Worm (Caenorhabditis elegans) whole organism, L4 larva: ENCODE results near the gene ahsa-1.
A peak's percentile ranks its signal among the peaks of the same experiment; 100 is the strongest.

Experiments
- T26A8.4 ChIP-seq: fragments of 200-800 bp; sonication (Bioruptor generic); IDR thresholded peaks from 2 replicates; pipeline ENCODE4 v1.3.6; 2022; ENCODE audit warnings: missing genetic modification characterization, missing compliant biosample characterization
- Y48G9A.11 ChIP-seq: fragments of 200-800 bp; sonication (Bioruptor generic); IDR thresholded peaks from 2 replicates; pipeline ENCODE4 v1.3.6; 2022; ENCODE audit warnings: missing genetic modification reagents, missing genetic modification characterization, missing compliant biosample characterization
- Y5F2A.4 ChIP-seq: fragments of 200-800 bp; sonication (Bioruptor generic); optimal IDR thresholded peaks from 2 replicates; lab custom pipeline; 2018; ENCODE audit warnings: mild to moderate bottlenecking, missing genetic modification characterization, missing compliant biosample characterization
- Y75B8A.6 ChIP-seq: fragments of 200-800 bp; sonication (Bioruptor generic); IDR thresholded peaks from 2 replicates; pipeline ENCODE4 v1.3.6; 2022; ENCODE audit warnings: missing genetic modification reagents, missing genetic modification characterization, missing compliant biosample characterization
- ZK546.5 ChIP-seq, 2 experiments: sonication (generic microtip); optimal IDR thresholded peaks; 2 replicates each; lab custom pipeline; 2017; ENCODE audit warnings: missing biosample characterization in 2 of 2, missing genetic modification characterization in 2 of 2
- aha-1 ChIP-seq: fragments of 150-350 bp; peaks from one replicate; lab custom pipeline; 2014; ENCODE audit warnings: missing biosample characterization, missing genetic modification characterization
- ama-1 ChIP-seq: fragments of 150-350 bp; optimal IDR thresholded peaks from 2 replicates; lab custom pipeline; 2014; ENCODE audit warnings: inconsistent platforms, mixed read lengths
- ceh-32 ChIP-seq: sonication (generic microtip); optimal IDR thresholded peaks from 2 replicates; lab custom pipeline; 2016; ENCODE audit warnings: mild to moderate bottlenecking, missing genetic modification characterization, missing compliant biosample characterization; ENCODE audit not compliant: poor library complexity
- ceh-62 ChIP-seq: sonication (generic microtip); optimal IDR thresholded peaks from 2 replicates; lab custom pipeline; 2017; ENCODE audit warnings: missing biosample characterization, missing genetic modification characterization
- ceh-82 ChIP-seq: sonication (generic microtip); optimal IDR thresholded peaks from 2 replicates; lab custom pipeline; 2017; ENCODE audit warnings: missing biosample characterization, missing genetic modification characterization
- daf-16 ChIP-seq, 3 experiments: sonication (generic microtip); optimal IDR thresholded peaks; 2 replicates each; lab custom pipeline; 2016 to 2017; ENCODE audit warnings: missing genetic modification characterization in 3 of 3, missing genetic modification reagents in 3 of 3, mild to moderate bottlenecking in 2 of 3, missing compliant biosample characterization in 2 of 3, missing biosample characterization in 1 of 3, moderate library complexity in 1 of 3
- daf-19 ChIP-seq: fragments of 200-800 bp; sonication (Bioruptor generic); conservative IDR thresholded peaks from 2 replicates; pipeline ENCODE4 v1.3.6; 2022; ENCODE audit warnings: missing genetic modification characterization, missing compliant biosample characterization
- dmd-6 ChIP-seq: fragments of 200-800 bp; sonication (Bioruptor generic); IDR thresholded peaks from 2 replicates; pipeline ENCODE4 v1.3.6; 2022; ENCODE audit warnings: missing genetic modification reagents, missing genetic modification characterization, missing compliant biosample characterization
- duxl-1 ChIP-seq: sonication (generic microtip); optimal IDR thresholded peaks from 2 replicates; lab custom pipeline; 2016; ENCODE audit warnings: mild to moderate bottlenecking, missing genetic modification characterization, moderate library complexity, missing compliant biosample characterization; ENCODE audit not compliant: poor library complexity
- dve-1 ChIP-seq: sonication (generic microtip); optimal IDR thresholded peaks from 2 replicates; lab custom pipeline; 2017; ENCODE audit warnings: antibody characterized with exemption, mild to moderate bottlenecking, missing genetic modification characterization, missing compliant biosample characterization; ENCODE audit not compliant: insufficient read depth
- fkh-10 ChIP-seq: fragments of 150-350 bp; optimal IDR thresholded peaks from 2 replicates; lab custom pipeline; 2014; ENCODE audit warnings: missing biosample characterization, missing genetic modification reagents, missing genetic modification characterization
- gei-8 ChIP-seq: fragments of 200-800 bp; sonication (Bioruptor generic); optimal IDR thresholded peaks from 2 replicates; lab custom pipeline; 2018; ENCODE audit warnings: mild to moderate bottlenecking, missing genetic modification characterization, missing compliant biosample characterization
- hif-1 ChIP-seq, 2 experiments: sonication (generic microtip); optimal IDR thresholded peaks; 2 replicates each; lab custom pipeline; 2016 to 2017; ENCODE audit warnings: missing compliant biosample characterization in 2 of 2, missing genetic modification characterization in 2 of 2, missing genetic modification reagents in 2 of 2, missing genotype in 2 of 2, mild to moderate bottlenecking in 1 of 2
- hlh-11 ChIP-seq: fragments of 200-800 bp; sonication (Bioruptor generic); optimal IDR thresholded peaks from 2 replicates; lab custom pipeline; 2018; ENCODE audit warnings: mild to moderate bottlenecking, missing genetic modification characterization, missing compliant biosample characterization
- hmg-1.1 ChIP-seq: fragments of 200-800 bp; sonication (Bioruptor generic); IDR thresholded peaks from 2 replicates; pipeline ENCODE4 v1.3.6; 2022; ENCODE audit warnings: missing genetic modification reagents, missing genetic modification characterization, missing compliant biosample characterization
- jun-1 ChIP-seq: fragments of 150-350 bp; optimal IDR thresholded peaks from 2 replicates; lab custom pipeline; 2014; ENCODE audit warnings: missing biosample characterization, missing genetic modification reagents, missing genetic modification characterization
- lin-13 ChIP-seq: fragments of 150-350 bp; optimal IDR thresholded peaks from 2 replicates; lab custom pipeline; 2014; ENCODE audit warnings: missing biosample characterization, missing genetic modification reagents, missing genetic modification characterization
- lin-29 ChIP-seq: fragments of 200-800 bp; sonication (Bioruptor generic); IDR thresholded peaks from 2 replicates; pipeline ENCODE4 v1.3.6; 2022; ENCODE audit warnings: missing genetic modification reagents, missing genetic modification characterization, missing compliant biosample characterization
- lin-38 ChIP-seq: fragments of 200-800 bp; sonication (Bioruptor generic); IDR thresholded peaks from 2 replicates; pipeline ENCODE4 v1.3.6; 2022; ENCODE audit warnings: missing genetic modification reagents, missing genetic modification characterization, missing compliant biosample characterization
- lin-39 ChIP-seq: fragments of 150-350 bp; optimal IDR thresholded peaks from 2 replicates; lab custom pipeline; 2014; ENCODE audit warnings: missing biosample characterization, missing genetic modification reagents, missing genetic modification characterization
- madf-5 ChIP-seq, 2 experiments: fragments of 200-800 bp; sonication (Bioruptor generic); IDR thresholded peaks; 2 replicates each; pipeline ENCODE4 v1.3.6; 2022; ENCODE audit warnings: missing compliant biosample characterization in 2 of 2, missing genetic modification characterization in 2 of 2
- madf-9 ChIP-seq: fragments of 200-800 bp; sonication (Bioruptor generic); conservative IDR thresholded peaks from 2 replicates; pipeline ENCODE4 v1.3.6; 2022; ENCODE audit warnings: missing genetic modification reagents, missing genetic modification characterization, missing compliant biosample characterization
- mdl-1 ChIP-seq, 2 experiments: fragments of 150-350 bp in 1 of 2; sonication (generic microtip) in 1 of 2; optimal IDR thresholded peaks; 2 replicates each; lab custom pipeline; 2014 to 2017; ENCODE audit warnings: missing biosample characterization in 2 of 2, missing genetic modification characterization in 2 of 2
- mdt-29 ChIP-seq: fragments of 200-800 bp; sonication (Bioruptor generic); IDR thresholded peaks from 2 replicates; pipeline ENCODE4 v1.3.6; 2022; ENCODE audit warnings: missing genetic modification reagents, missing genetic modification characterization, missing compliant biosample characterization
- mxl-2 ChIP-seq: fragments of 200-800 bp; sonication (Bioruptor generic); conservative IDR thresholded peaks from 2 replicates; pipeline ENCODE4 v1.3.6; 2022; ENCODE audit warnings: missing genetic modification reagents, missing genetic modification characterization, missing compliant biosample characterization
- nhr-111 ChIP-seq: fragments of 200-800 bp; sonication (Bioruptor generic); optimal IDR thresholded peaks from 2 replicates; lab custom pipeline; 2018; ENCODE audit warnings: mild to moderate bottlenecking, missing genetic modification characterization, missing compliant biosample characterization
- nhr-25 ChIP-seq: sonication (generic microtip); optimal IDR thresholded peaks from 2 replicates; lab custom pipeline; 2017; ENCODE audit warnings: missing genetic modification characterization, mild to moderate bottlenecking, missing compliant biosample characterization, antibody characterized with exemption, moderate library complexity, borderline replicate concordance; ENCODE audit not compliant: insufficient read depth
- nhr-42 ChIP-seq: fragments of 200-800 bp; sonication (Bioruptor generic); IDR thresholded peaks from 2 replicates; pipeline ENCODE4 v1.3.6; 2022; ENCODE audit warnings: missing genetic modification characterization, missing compliant biosample characterization
- nhr-48 ChIP-seq: sonication (generic microtip); optimal IDR thresholded peaks from 2 replicates; lab custom pipeline; 2016; ENCODE audit warnings: mild to moderate bottlenecking, missing genetic modification characterization, missing compliant biosample characterization
- php-3 ChIP-seq: fragments of 200-800 bp; sonication (Bioruptor generic); IDR thresholded peaks from 2 replicates; pipeline ENCODE4 v1.3.6; 2022; ENCODE audit warnings: missing genetic modification reagents, missing genetic modification characterization, missing compliant biosample characterization
- pqm-1 ChIP-seq: sonication (generic microtip); optimal IDR thresholded peaks from 2 replicates; lab custom pipeline; 2017; ENCODE audit warnings: missing biosample characterization, missing genetic modification characterization
- rbr-2 ChIP-seq: sonication (generic microtip); optimal IDR thresholded peaks from 2 replicates; lab custom pipeline; 2016; ENCODE audit warnings: missing genotype, missing genetic modification characterization, missing compliant biosample characterization
- sdz-12 ChIP-seq: fragments of 200-800 bp; sonication (Bioruptor generic); optimal IDR thresholded peaks from 2 replicates; lab custom pipeline; 2018; ENCODE audit warnings: mild to moderate bottlenecking, missing genetic modification characterization, missing compliant biosample characterization
- snpc-1.2 ChIP-seq: fragments of 200-800 bp; sonication (Bioruptor generic); IDR thresholded peaks from 2 replicates; pipeline ENCODE4 v1.3.6; 2022; ENCODE audit warnings: missing genetic modification reagents, missing genetic modification characterization, missing compliant biosample characterization
- spr-1 ChIP-seq: sonication (generic microtip); optimal IDR thresholded peaks from 2 replicates; lab custom pipeline; 2016; ENCODE audit warnings: mild to moderate bottlenecking, missing genetic modification characterization, missing compliant biosample characterization
- spr-3 ChIP-seq: fragments of 200-800 bp; sonication (Bioruptor generic); optimal IDR thresholded peaks from 2 replicates; lab custom pipeline; 2018; ENCODE audit warnings: mild to moderate bottlenecking, missing genetic modification characterization, missing compliant biosample characterization
- tra-1 ChIP-seq: fragments of 200-800 bp; sonication (Bioruptor generic); IDR thresholded peaks from 2 replicates; pipeline ENCODE4 v1.3.6; 2022; ENCODE audit warnings: missing genetic modification reagents, missing genetic modification characterization, missing compliant biosample characterization
- unc-130 ChIP-seq: sonication (generic microtip); optimal IDR thresholded peaks from 2 replicates; lab custom pipeline; 2016; ENCODE audit warnings: missing genetic modification reagents, missing genetic modification characterization, missing compliant biosample characterization
- unc-62 ChIP-seq, 3 experiments: fragments of 150-350 bp in 1 of 3; sonication (generic microtip); optimal IDR thresholded peaks in 2 of 3; peaks in 1 of 3; 1 replicate in 1 of 3; 2 replicates in 2 of 3; lab custom pipeline; 2014 to 2017; ENCODE audit warnings: missing biosample characterization in 3 of 3, missing genetic modification characterization in 3 of 3, missing genetic modification reagents in 3 of 3, missing genotype in 1 of 3
- zag-1 ChIP-seq: fragments of 150-350 bp; optimal IDR thresholded peaks from 2 replicates; lab custom pipeline; 2014; ENCODE audit warnings: missing biosample characterization, missing genetic modification characterization
- zfp-3 ChIP-seq: fragments of 200-800 bp; sonication (Bioruptor generic); conservative IDR thresholded peaks from 2 replicates; pipeline ENCODE4 v1.3.6; 2022; ENCODE audit warnings: missing genetic modification reagents, missing genetic modification characterization, missing compliant biosample characterization
- ztf-11 ChIP-seq: fragments of 150-350 bp; optimal IDR thresholded peaks from 2 replicates; lab custom pipeline; 2014; ENCODE audit warnings: missing biosample characterization, missing genetic modification characterization
- ztf-7 ChIP-seq: fragments of 150-350 bp; optimal IDR thresholded peaks from 2 replicates; lab custom pipeline; 2014; ENCODE audit warnings: missing biosample characterization, missing genetic modification characterization

ahsa-1 gene

DNA sequence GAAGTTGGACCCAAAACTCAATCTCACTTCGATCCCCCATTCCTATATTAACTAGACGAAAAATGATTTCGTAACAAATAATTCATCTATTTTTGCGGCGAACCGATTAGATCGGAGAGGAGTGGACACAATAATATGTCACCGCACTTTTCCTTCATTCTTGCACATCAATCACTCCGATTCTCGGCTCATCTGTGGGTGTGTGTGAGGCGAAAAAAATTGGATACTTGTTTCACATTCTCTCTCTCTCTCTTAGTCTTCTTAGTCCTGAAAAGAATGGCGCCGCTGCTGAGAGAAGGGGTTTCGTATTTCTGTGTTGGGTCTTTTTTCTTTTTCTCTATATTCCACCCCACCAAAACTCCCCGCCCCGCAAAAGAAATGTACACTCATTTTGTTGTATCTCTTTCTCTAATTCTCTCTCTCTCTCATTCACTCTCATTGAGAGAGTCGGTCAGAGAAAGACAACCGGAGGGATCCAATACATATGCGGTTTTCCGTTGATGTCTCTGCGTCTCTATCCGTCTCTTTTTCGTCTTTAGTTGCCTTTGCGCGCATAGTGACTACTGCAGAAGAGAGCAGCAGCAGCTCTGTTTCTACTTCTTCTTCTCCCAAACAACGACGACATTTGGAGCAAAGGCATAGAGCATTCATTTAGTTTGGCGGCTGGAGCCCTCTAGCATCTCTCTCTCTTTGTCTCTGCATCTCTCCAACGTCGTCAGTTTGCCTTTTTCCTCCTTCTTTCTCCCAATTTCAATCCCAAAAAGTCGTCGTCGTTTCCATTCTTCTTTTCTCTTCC is 14.0 kb downstream of the ahsa-1 start, which contains the start of gene unc-76 (continued):
- TF ChIP-seq gei-8 (GFP tag; lab: Kevin White, UChicago) (no peak), ceh-62 (tag; lab: Kevin White, UChicago) (no peak), duxl-1 (no peak), dve-1 (tag; lab: Kevin White, UChicago) (peak; percentile 72), lin-13 (GFP tag; lab: Kevin White, UChicago) (peak; percentile 55), mxl-2 (no peak), nhr-48 (no peak), Y48G9A.11 (no peak), php-3 (GFP tag; lab: Robert Waterston, UW) (no peak), mdt-29 (GFP tag; lab: Robert Waterston, UW) (no peak), ceh-32 (tag; lab: Kevin White, UChicago) (no peak), hlh-11 (tag; lab: Kevin White, UChicago) (peak; percentile 68), rbr-2 (peak; percentile 92), T26A8.4 (peak; percentile 41; the same call in 1 of the 2 replicates), madf-9 (GFP tag; lab: Robert Waterston, UW) (no peak), tra-1 (GFP tag; lab: Robert Waterston, UW) (no peak), zag-1 (tag; lab: Kevin White, UChicago) (peak; percentile 56), jun-1 (tag; lab: Kevin White, UChicago) (no peak), nhr-111 (GFP tag; lab: Kevin White, UChicago) (no peak), mdl-1 (tag; optimal IDR thresholded peaks at IDR 0.05; lab: Kevin White, UChicago) (peak; percentile 2 to 31), unc-130 (GFP tag; lab: Kevin White, UChicago) (no peak), ztf-11 (tag; lab: Kevin White, UChicago) (no peak), ztf-7 (tag; lab: Kevin White, UChicago) (no peak), zfp-3 (no peak), spr-1 (tag; lab: Kevin White, UChicago) (no peak), Y75B8A.6 (GFP tag; lab: Robert Waterston, UW) (no peak), snpc-1.2 (GFP tag; lab: Robert Waterston, UW) (no peak), aha-1 (tag; lab: Kevin White, UChicago) (peak; percentile 95), fkh-10 (GFP tag; lab: Kevin White, UChicago) (peak; percentile 92), daf-19 (GFP tag; lab: Robert Waterston, UW) (no peak), nhr-42 (GFP tag; lab: Robert Waterston, UW) (no peak), sdz-12 (no peak), unc-62 (GFP tag; optimal IDR thresholded peaks at IDR 0.05 in 1 of 2; lab: Kevin White, UChicago) (peak in 1 of 2 experiments; percentile 98), unc-62 (tag; optimal IDR thresholded peaks at IDR 0.05; lab: Kevin White, UChicago) (no peak), lin-29 (GFP tag; lab: Robert Waterston, UW) (no peak), Y5F2A.4 (no peak), nhr-25 (tag; lab: Kevin White, UChicago) (no peak), spr-3 (GFP tag; lab: Kevin White, UChicago) (no peak), dmd-6 (GFP tag; lab: Robert Waterston, UW) (peak; percentile 38; the same call in 1 of the 2 replicates), lin-39 (tag; lab: Kevin White, UChicago) (peak; percentile 80), lin-38 (GFP tag; lab: Robert Waterston, UW) (peak; percentile 21; the same call in 1 of the 2 replicates), madf-5 (GFP tag; IDR thresholded peaks at IDR 0.05; lab: Robert Waterston, UW) (no peak), pqm-1 (no peak), hmg-1.1 (GFP tag; lab: Robert Waterston, UW) (peak; percentile 74), ama-1 (no peak), daf-16 (GFP tag; optimal IDR thresholded peaks at IDR 0.05; lab: Kevin White, UChicago) (peak in 1 of 2 experiments; percentile 23), daf-16 (tag; optimal IDR thresholded peaks at IDR 0.05; lab: Kevin White, UChicago) (peak; percentile 8), hif-1 (tag; optimal IDR thresholded peaks at IDR 0.05; lab: Kevin White, UChicago) (peak in 1 of 2 experiments; percentile 47), ZK546.5 (tag; optimal IDR thresholded peaks at IDR 0.05; lab: Kevin White, UChicago) (no peak), ceh-82 (tag; lab: Kevin White, UChicago) (no peak)
